Fruit fly (Drosophila melanogaster): ENCODE data around the gene Deaf1.

Deaf1 gene

dm6 chr3L:19845047-19845906 lies 27.3 kb downstream of the Deaf1 start, which contains the start of gene Papss (continued):
- TF ChIP-seq HHEX (GFP tag; optimal IDR thresholded peaks at IDR 0.05): peak; percentile 43
- no peak for TF ChIP-seq CG12942 (GFP tag; optimal IDR thresholded peaks at IDR 0.05)
- TF ChIP-seq disco-r (GFP tag; optimal IDR thresholded peaks at IDR 0.05): no peak
- TF ChIP-seq CG7839 (tag; optimal IDR thresholded peaks at IDR 0.05): no peak
- TF ChIP-seq Mrtf (GFP tag; IDR thresholded peaks at IDR 0.05): no peak
- TF ChIP-seq CG7928 (GFP tag; optimal IDR thresholded peaks at IDR 0.05): no peak
- TF ChIP-seq slp2 (GFP tag; optimal IDR thresholded peaks at IDR 0.05): no peak
- TF ChIP-seq CG9215 (GFP tag; IDR thresholded peaks at IDR 0.05): no peak
- TF ChIP-seq HLH3B (GFP tag; IDR thresholded peaks at IDR 0.05): no peak; the same call in 1 of the 2 replicates
- peak; percentile 10 for TF ChIP-seq B-H2 (GFP tag; optimal IDR thresholded peaks at IDR 0.05)
- TF ChIP-seq Tbp (GFP tag; optimal IDR thresholded peaks at IDR 0.05): no peak
- no peak for TF ChIP-seq grau (tag; optimal IDR thresholded peaks at IDR 0.05)
- no peak for TF ChIP-seq hkb (optimal IDR thresholded peaks at IDR 0.05)
- no peak for TF ChIP-seq hkb (GFP tag; IDR thresholded peaks at IDR 0.05)
- no peak for TF ChIP-seq Bteb2 (GFP tag; optimal IDR thresholded peaks at IDR 0.05)
- no peak for TF ChIP-seq Kr (GFP tag; optimal IDR thresholded peaks at IDR 0.05)
- TF ChIP-seq CG7786 (GFP tag; optimal IDR thresholded peaks at IDR 0.05): no peak
- 0 out of 2 replicates have a peak, but pooled peaks have one; percentile 28 for TF ChIP-seq CG3847 (GFP tag; IDR thresholded peaks at IDR 0.05)
- TF ChIP-seq zfh2 (GFP tag; optimal IDR thresholded peaks at IDR 0.05): no peak
- peak; percentile 19 for TF ChIP-seq dmrt11E (tag; optimal IDR thresholded peaks at IDR 0.05)
- TF ChIP-seq Bdp1 (GFP tag; optimal IDR thresholded peaks at IDR 0.05): no peak
- peak in 1 of 3 experiments; percentile 26 for TF ChIP-seq lola (GFP tag; optimal IDR thresholded peaks at IDR 0.05)
- TF ChIP-seq run (tag; optimal IDR thresholded peaks at IDR 0.05): no peak
- no peak for TF ChIP-seq CoRest (tag; optimal IDR thresholded peaks at IDR 0.05)
- TF ChIP-seq Hsf (GFP tag; optimal IDR thresholded peaks at IDR 0.05): no peak
- TF ChIP-seq sr (GFP tag; IDR thresholded peaks at IDR 0.05): peak; percentile 33; the same call in 2 of the 3 replicates
- no peak for TF ChIP-seq CG10959 (GFP tag; IDR thresholded peaks at IDR 0.05)
- no peak for TF ChIP-seq CG5180 (GFP tag; optimal IDR thresholded peaks at IDR 0.05)
- TF ChIP-seq CG17361 (GFP tag; IDR thresholded peaks at IDR 0.05): no peak
- TF ChIP-seq bigmax (GFP tag; optimal IDR thresholded peaks at IDR 0.05): no peak
- no peak for TF ChIP-seq dmrt99B (tag; optimal IDR thresholded peaks at IDR 0.05)
- TF ChIP-seq D19A (tag; optimal IDR thresholded peaks at IDR 0.05): no peak
- TF ChIP-seq caup (GFP tag; optimal IDR thresholded peaks at IDR 0.05; ENCODE audit: severe bottlenecking): peak; percentile 56
- TF ChIP-seq CG10565 (GFP tag; optimal IDR thresholded peaks at IDR 0.05): no peak
- TF ChIP-seq Elba2 (GFP tag; optimal IDR thresholded peaks at IDR 0.05): no peak
- no peak for TF ChIP-seq CG12769 (tag; optimal IDR thresholded peaks at IDR 0.05)
- peak; percentile 82 for TF ChIP-seq knrl (GFP tag; IDR thresholded peaks at IDR 0.05; ENCODE audit: partially characterized antibody)
- TF ChIP-seq CG13424 (tag; optimal IDR thresholded peaks at IDR 0.05): no peak
- TF ChIP-seq Sin3A (optimal IDR thresholded peaks at IDR 0.05): no peak
- TF ChIP-seq Deaf1 (tag; optimal IDR thresholded peaks at IDR 0.05): no peak

- TF ChIP-seq Pdp1 (GFP tag; optimal IDR thresholded peaks at IDR 0.05) (peak in 1 of 2 experiments; percentile 34), CG13287 (GFP tag; IDR thresholded peaks at IDR 0.05; ENCODE audit: partially characterized antibody) (no peak)
These were observed 27.9 kb downstream of the Deaf1 start for dm6 chr3L:19845907-19846301.

All from whole organism, embryonic.